Worm (Caenorhabditis elegans): ENCODE data around the gene C18B12.4.

DNA sequence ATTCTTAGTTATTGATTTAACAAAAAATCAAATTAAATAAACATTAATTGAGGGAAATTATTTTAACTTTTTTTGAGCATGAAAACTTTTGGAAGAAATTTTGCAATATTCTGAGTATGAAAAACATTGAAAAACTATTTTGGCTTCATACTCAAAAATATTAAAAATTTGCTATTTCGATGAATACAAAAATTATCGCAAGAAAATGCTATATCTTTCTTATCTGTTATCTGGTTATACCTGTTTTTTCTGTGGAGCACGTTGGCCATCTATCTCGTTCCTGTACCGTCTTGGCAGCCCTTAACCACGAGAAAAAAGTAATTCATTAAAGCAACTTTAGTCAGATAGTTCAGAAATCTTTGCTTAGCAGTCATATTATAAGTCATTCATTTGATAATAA, 17.5 kb upstream of the C18B12.4 start:
- TF ChIP-seq nhr-76 (tag; optimal IDR thresholded peaks at IDR 0.05) = no peak
- no peak for TF ChIP-seq ces-1 (GFP tag; optimal IDR thresholded peaks at IDR 0.05)
- TF ChIP-seq pha-4 (tag; optimal IDR thresholded peaks at IDR 0.05) = no peak
- no peak for TF ChIP-seq ceh-39 (tag; optimal IDR thresholded peaks at IDR 0.05)
- TF ChIP-seq unc-62 (GFP tag; optimal IDR thresholded peaks at IDR 0.05) = no peak
- no peak for TF ChIP-seq flh-1 (GFP tag; optimal IDR thresholded peaks at IDR 0.05)
- TF ChIP-seq nhr-12 (tag; optimal IDR thresholded peaks at IDR 0.05) = no peak
- TF ChIP-seq unc-39 (tag; optimal IDR thresholded peaks at IDR 0.05) = no peak
- no peak for TF ChIP-seq lin-13 (tag; optimal IDR thresholded peaks at IDR 0.05)

Data from whole organism, mixed stage, embryonic.